Worm (Caenorhabditis elegans) whole organism, L1 larva: ENCODE measurements around the gene F56F11.2.
"Not testable (repeated sequence)": the region's sequence is repeated elsewhere in the genome, so short reads cannot be mapped to it uniquely, and the experiment has no call there.

Source experiments
- C04F5.9 ChIP-seq: sonication (generic microtip); optimal IDR thresholded peaks from 2 replicates; lab custom pipeline; 2016; ENCODE audit warnings: missing genetic modification characterization, missing compliant biosample characterization
- Y116A8C.19 ChIP-seq: sonication (generic microtip); optimal IDR thresholded peaks from 2 replicates; lab custom pipeline; 2016; ENCODE audit warnings: missing compliant biosample characterization, missing genetic modification characterization, borderline replicate concordance
- aha-1 ChIP-seq: fragments of 150-350 bp; optimal IDR thresholded peaks from 2 replicates; lab custom pipeline; 2014; ENCODE audit warnings: missing biosample characterization, missing genetic modification characterization
- aly-2 ChIP-seq: fragments of 150-350 bp; optimal IDR thresholded peaks from 2 replicates; lab custom pipeline; 2014; ENCODE audit warnings: missing biosample characterization, missing genetic modification characterization
- ama-1 ChIP-seq: fragments of 150-350 bp; optimal IDR thresholded peaks from 2 replicates; lab custom pipeline; 2014
- blmp-1 ChIP-seq: fragments of 150-350 bp; optimal IDR thresholded peaks from 2 replicates; lab custom pipeline; 2014; ENCODE audit warnings: missing biosample characterization, missing genetic modification characterization
- ceh-63 ChIP-seq: fragments of 200-800 bp; sonication (Bioruptor generic); optimal IDR thresholded peaks from 2 replicates; lab custom pipeline; 2018; ENCODE audit warnings: mild to moderate bottlenecking, missing genetic modification characterization, missing compliant biosample characterization
- ceh-88 ChIP-seq: fragments of 200-800 bp; sonication (Bioruptor generic); IDR thresholded peaks from 2 replicates; pipeline ENCODE4 v1.3.6; 2022; ENCODE audit warnings: missing genetic modification characterization, missing compliant biosample characterization
- dpl-1 ChIP-seq, 3 experiments: fragments of 150-350 bp in 2 of 3; sonication (generic microtip) in 1 of 3; optimal IDR thresholded peaks; 2 replicates each; lab custom pipeline; 2014 to 2017; ENCODE audit warnings: missing biosample characterization in 3 of 3, missing genetic modification characterization in 3 of 3, missing genetic modification reagents in 3 of 3
- dsc-1 ChIP-seq: sonication (generic microtip); optimal IDR thresholded peaks from 2 replicates; lab custom pipeline; 2016; ENCODE audit warnings: mild to moderate bottlenecking, missing genetic modification characterization, missing compliant biosample characterization
- efl-1 ChIP-seq, 4 experiments: fragments of 150-350 bp; optimal IDR thresholded peaks in 3 of 4; peaks in 1 of 4; 1 replicate in 1 of 4; 2 replicates in 3 of 4; lab custom pipeline; 2014; ENCODE audit warnings: missing biosample characterization in 2 of 4, missing genetic modification characterization in 2 of 4, missing genetic modification reagents in 2 of 4
- efl-3 ChIP-seq: fragments of 200-800 bp; sonication (Bioruptor generic); optimal IDR thresholded peaks from 2 replicates; lab custom pipeline; 2018; ENCODE audit warnings: mild to moderate bottlenecking, missing genetic modification characterization, missing compliant biosample characterization
- elt-3 ChIP-seq, 6 experiments: fragments of 150-350 bp in 1 of 6; sonication (generic microtip); optimal IDR thresholded peaks; 2 replicates each; lab custom pipeline; 2017 to 2018; ENCODE audit warnings: missing biosample characterization in 6 of 6, missing genetic modification characterization in 6 of 6, inconsistent platforms in 1 of 6
- ets-5 ChIP-seq: fragments of 200-800 bp; sonication (Bioruptor generic); IDR thresholded peaks from 2 replicates; pipeline ENCODE4 v1.3.6; 2022; ENCODE audit warnings: missing genetic modification characterization, missing compliant biosample characterization
- fkh-4 ChIP-seq: sonication (generic microtip); optimal IDR thresholded peaks from 2 replicates; lab custom pipeline; 2016; ENCODE audit warnings: missing compliant biosample characterization, missing genetic modification characterization, borderline replicate concordance
- hlh-17 ChIP-seq: fragments of 200-800 bp; sonication (Bioruptor generic); optimal IDR thresholded peaks from 2 replicates; lab custom pipeline; 2018; ENCODE audit warnings: missing genetic modification characterization, mild to moderate bottlenecking, missing compliant biosample characterization, moderate library complexity, borderline replicate concordance
- hlh-4 ChIP-seq: sonication (generic microtip); optimal IDR thresholded peaks from 2 replicates; lab custom pipeline; 2016; ENCODE audit warnings: mild to moderate bottlenecking, missing genetic modification characterization, missing compliant biosample characterization
- jun-1 ChIP-seq: fragments of 150-350 bp; optimal IDR thresholded peaks from 2 replicates; lab custom pipeline; 2014; ENCODE audit warnings: missing biosample characterization, missing genetic modification reagents, missing genetic modification characterization
- lin-13 ChIP-seq: fragments of 150-350 bp; optimal IDR thresholded peaks from 2 replicates; lab custom pipeline; 2014; ENCODE audit warnings: missing biosample characterization, missing genetic modification reagents, missing genetic modification characterization
- lin-35 ChIP-seq, 2 experiments: fragments of 150-350 bp; optimal IDR thresholded peaks; 2 replicates each; lab custom pipeline; 2014; ENCODE audit warnings: missing biosample characterization in 2 of 2, missing genetic modification characterization in 2 of 2, missing genetic modification reagents in 2 of 2
- lir-3 ChIP-seq: sonication (generic microtip); optimal IDR thresholded peaks from 2 replicates; lab custom pipeline; 2016; ENCODE audit warnings: mild to moderate bottlenecking, missing genetic modification characterization, moderate library complexity, missing compliant biosample characterization; ENCODE audit not compliant: poor library complexity
- mab-9 ChIP-seq: fragments of 200-800 bp; sonication (Bioruptor generic); IDR thresholded peaks from 2 replicates; pipeline ENCODE4 v1.3.6; 2022; ENCODE audit warnings: missing genetic modification reagents, missing genetic modification characterization, missing compliant biosample characterization
- nhr-12 ChIP-seq: sonication (generic microtip); optimal IDR thresholded peaks from 2 replicates; lab custom pipeline; 2017; ENCODE audit warnings: missing biosample characterization, missing genetic modification characterization
- nhr-20 ChIP-seq: sonication (generic microtip); optimal IDR thresholded peaks from 2 replicates; lab custom pipeline; 2016; ENCODE audit warnings: mild to moderate bottlenecking, missing genetic modification characterization, missing compliant biosample characterization
- nhr-47 ChIP-seq: sonication (generic microtip); optimal IDR thresholded peaks from 2 replicates; lab custom pipeline; 2016; ENCODE audit warnings: mild to moderate bottlenecking, missing genetic modification characterization, moderate library complexity, missing compliant biosample characterization
- nhr-76 ChIP-seq: sonication (generic microtip); optimal IDR thresholded peaks from 2 replicates; lab custom pipeline; 2017; ENCODE audit warnings: missing biosample characterization, missing genetic modification characterization
- nhr-85 ChIP-seq: sonication (generic microtip); peaks from one replicate; lab custom pipeline; 2016; ENCODE audit warnings: missing genetic modification characterization, inconsistent platforms, missing compliant biosample characterization
- pag-3 ChIP-seq: sonication (generic microtip); optimal IDR thresholded peaks from 2 replicates; lab custom pipeline; 2017; ENCODE audit warnings: missing genetic modification characterization, mild to moderate bottlenecking, missing compliant biosample characterization, antibody characterized with exemption, borderline replicate concordance; ENCODE audit not compliant: insufficient read depth
- pqm-1 ChIP-seq: sonication (generic microtip); optimal IDR thresholded peaks from 3 replicates; lab custom pipeline; 2017; ENCODE audit warnings: missing biosample characterization, missing genetic modification characterization
- skn-1 ChIP-seq: fragments of 150-350 bp; optimal IDR thresholded peaks from 2 replicates; lab custom pipeline; 2014; ENCODE audit warnings: missing biosample characterization, missing genetic modification characterization
- snu-23 ChIP-seq: sonication (generic microtip); optimal IDR thresholded peaks from 2 replicates; lab custom pipeline; 2016; ENCODE audit warnings: missing genetic modification characterization, missing compliant biosample characterization
- sup-37 ChIP-seq: fragments of 200-800 bp; sonication (Bioruptor generic); optimal IDR thresholded peaks from 2 replicates; lab custom pipeline; 2018; ENCODE audit warnings: mild to moderate bottlenecking, missing genetic modification characterization, missing compliant biosample characterization
- swsn-7 ChIP-seq: sonication (generic microtip); optimal IDR thresholded peaks from 2 replicates; lab custom pipeline; 2016; ENCODE audit warnings: missing genetic modification characterization, missing compliant biosample characterization
- tlp-1 ChIP-seq: fragments of 150-350 bp; optimal IDR thresholded peaks from 2 replicates; lab custom pipeline; 2014; ENCODE audit warnings: missing biosample characterization, missing genetic modification characterization
- unc-86 ChIP-seq: sonication (generic microtip); optimal IDR thresholded peaks from 2 replicates; lab custom pipeline; 2016; ENCODE audit warnings: missing genetic modification characterization, missing compliant biosample characterization
- unc-98 ChIP-seq: fragments of 200-800 bp; sonication (Bioruptor generic); IDR thresholded peaks from 2 replicates; pipeline ENCODE4 v1.3.6; 2022; ENCODE audit warnings: missing genetic modification characterization, missing compliant biosample characterization
- vab-15 ChIP-seq: sonication (generic microtip); optimal IDR thresholded peaks from 2 replicates; lab custom pipeline; 2017; ENCODE audit warnings: missing genotype, mild to moderate bottlenecking, missing genetic modification characterization, missing compliant biosample characterization
- xbp-1 ChIP-seq: sonication (generic microtip); optimal IDR thresholded peaks from 2 replicates; lab custom pipeline; 2016; ENCODE audit warnings: missing genetic modification characterization, missing compliant biosample characterization
- zag-1 ChIP-seq: fragments of 150-350 bp; optimal IDR thresholded peaks from 2 replicates; lab custom pipeline; 2014; ENCODE audit warnings: missing biosample characterization, missing genetic modification characterization
- zip-4 ChIP-seq: fragments of 200-800 bp; sonication (Bioruptor generic); optimal IDR thresholded peaks from 2 replicates; lab custom pipeline; 2018; ENCODE audit warnings: mild to moderate bottlenecking, missing genetic modification characterization, moderate library complexity, missing compliant biosample characterization
- ztf-11 ChIP-seq, 2 experiments: sonication (generic microtip); optimal IDR thresholded peaks; 2 replicates each; lab custom pipeline; 2016 to 2017; ENCODE audit warnings: missing genetic modification characterization in 2 of 2, missing biosample characterization in 1 of 2, missing compliant biosample characterization in 1 of 2
- ztf-4 ChIP-seq: fragments of 150-350 bp; optimal IDR thresholded peaks from 2 replicates; lab custom pipeline; 2014; ENCODE audit warnings: missing biosample characterization, missing genetic modification characterization

F56F11.2 gene

ce11 chrIII:2881989-2882388 is at the start of gene F56F11.2:
Gene F56F11.2, plus strand, starts transcription at chrIII:2882289.
- not testable (repeated sequence) for TF ChIP-seq lin-35 (GFP tag; optimal IDR thresholded peaks at IDR 0.05; lab: Kevin White, UChicago); xbp-1 (tag; lab: Kevin White, UChicago); hlh-17 (GFP tag; lab: Kevin White, UChicago)

DNA sequence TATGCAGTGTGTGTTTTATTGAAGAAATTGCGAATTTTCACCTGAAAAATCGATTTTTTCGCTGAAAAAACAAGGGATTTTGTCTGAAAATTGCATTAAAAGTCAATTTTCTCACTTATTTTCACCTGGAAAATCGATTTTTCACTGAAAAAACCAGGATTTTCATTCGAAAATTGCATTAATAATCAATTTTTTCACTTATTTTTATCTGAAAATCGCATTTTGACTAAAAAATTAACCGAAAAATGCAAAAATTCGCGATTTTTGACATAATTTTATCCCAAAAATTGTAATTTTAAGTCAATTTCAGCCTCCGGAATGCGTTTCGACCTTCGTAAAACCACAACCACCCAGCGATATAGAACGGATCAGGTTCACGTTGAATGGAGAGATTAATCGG is 49.6 kb upstream of the F56F11.2 start, which contains the start of gene Y71H2AM.29:
Y71H2AM.29 (plus strand) TSS at position 301 of the 400 bp plus-strand sequence.
- TF ChIP-seq jun-1 (tag; lab: Kevin White, UChicago) = no peak
- TF ChIP-seq nhr-12 (tag; lab: Kevin White, UChicago) = no peak
- TF ChIP-seq dsc-1 (tag; lab: Kevin White, UChicago) = no peak
- no peak for TF ChIP-seq dpl-1 (GFP tag; optimal IDR thresholded peaks at IDR 0.05; lab: Kevin White, UChicago)
- TF ChIP-seq aly-2 (tag; lab: Kevin White, UChicago) = no peak
- TF ChIP-seq Y116A8C.19 (tag; lab: Kevin White, UChicago) = no peak
- no peak for TF ChIP-seq ets-5 (GFP tag; lab: Robert Waterston, UW)

ce11 chrIII:2834363-2834762 is 47.7 kb upstream of the F56F11.2 start, which contains the start of gene txdc-17:
Gene txdc-17, plus strand, starts transcription at chrIII:2834663.
- no peak for TF ChIP-seq hlh-4

DNA sequence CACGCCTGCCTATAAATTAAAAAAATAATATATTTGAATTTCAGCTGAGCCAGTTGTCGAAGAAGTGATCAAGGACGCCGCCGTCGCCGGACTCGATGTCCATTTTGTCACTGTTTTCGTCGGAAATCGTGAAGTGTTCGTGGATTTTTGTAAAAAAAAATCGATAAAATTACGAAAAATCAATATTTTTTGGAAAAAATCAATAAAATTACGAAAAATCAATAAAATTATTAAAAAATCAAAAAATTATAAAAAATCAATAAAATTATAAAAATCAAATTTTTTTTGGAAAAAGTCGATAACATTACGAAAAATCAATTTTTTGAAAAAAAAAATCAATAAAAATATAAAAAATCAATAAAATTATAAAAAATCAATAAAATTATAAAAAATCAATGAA is 47.1 kb upstream of the F56F11.2 start:
- no peak for TF ChIP-seq snu-23 (GFP tag; lab: Kevin White, UChicago)
- TF ChIP-seq swsn-7 = no peak
- TF ChIP-seq unc-98 (GFP tag; lab: Robert Waterston, UW) = no peak
- TF ChIP-seq pqm-1 = no peak
- no peak for TF ChIP-seq nhr-76 (tag; lab: Kevin White, UChicago)
- TF ChIP-seq lir-3 = no peak
- no peak for TF ChIP-seq lin-13
- no peak for TF ChIP-seq ztf-4 (tag; lab: Kevin White, UChicago)
- no peak for TF ChIP-seq ceh-63 (GFP tag; lab: Kevin White, UChicago)
- no peak for TF ChIP-seq lin-35 (GFP tag; optimal IDR thresholded peaks at IDR 0.05; lab: Kevin White, UChicago)
- TF ChIP-seq nhr-85 (tag; lab: Kevin White, UChicago) = no peak
- TF ChIP-seq aly-2 (tag; lab: Kevin White, UChicago) = no peak
- no peak for TF ChIP-seq aha-1 (tag; lab: Kevin White, UChicago)
- TF ChIP-seq vab-15 (tag; lab: Kevin White, UChicago) = no peak
- no peak for TF ChIP-seq blmp-1 (tag; lab: Kevin White, UChicago)
- no peak for TF ChIP-seq xbp-1 (tag; lab: Kevin White, UChicago)
- no peak for TF ChIP-seq pag-3 (tag; lab: Kevin White, UChicago)

DNA sequence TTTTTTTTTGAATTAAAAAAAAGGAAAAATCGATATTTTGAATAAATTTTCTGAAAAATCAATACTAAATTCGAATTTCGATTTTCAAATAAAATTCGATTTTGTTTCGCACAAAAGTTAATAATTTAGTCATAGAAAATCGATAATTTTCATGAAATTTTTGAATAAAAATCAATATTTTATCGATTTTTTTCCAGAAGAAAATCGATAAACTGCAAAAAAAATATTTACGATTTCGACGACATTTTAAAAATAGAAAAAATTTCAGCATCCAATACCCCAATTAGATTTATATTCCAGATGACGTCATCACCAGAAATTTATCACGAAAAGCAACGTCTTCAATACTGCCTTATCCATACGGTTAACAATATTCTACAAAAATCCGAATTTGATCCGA is 45.8 kb upstream of the F56F11.2 start, which contains the start of gene josd-1:
josd-1 (plus strand) TSS at position 301 of the 400 bp plus-strand sequence.
- TF ChIP-seq pqm-1 (no peak), fkh-4 (no peak), nhr-47 (tag; lab: Kevin White, UChicago) (no peak), aha-1 (tag; lab: Kevin White, UChicago) (no peak), ceh-88 (GFP tag; lab: Robert Waterston, UW) (no peak), zag-1 (no peak), mab-9 (no peak), elt-3 (tag; optimal IDR thresholded peaks at IDR 0.05; lab: Kevin White, UChicago) (no peak), unc-86 (tag; lab: Kevin White, UChicago) (no peak), sup-37 (GFP tag; lab: Kevin White, UChicago) (no peak), efl-3 (GFP tag; lab: Kevin White, UChicago) (no peak), zip-4 (GFP tag; lab: Kevin White, UChicago) (no peak), ama-1 (lab: Kevin White, UChicago) (no peak), efl-1 (optimal IDR thresholded peaks at IDR 0.05; lab: Kevin White, UChicago) (no peak), efl-1 (GFP tag; optimal IDR thresholded peaks at IDR 0.05 in 1 of 2; lab: Kevin White, UChicago) (no peak), C04F5.9 (tag; lab: Kevin White, UChicago) (no peak), hlh-17 (GFP tag; lab: Kevin White, UChicago) (no peak), tlp-1 (no peak), skn-1 (tag; lab: Kevin White, UChicago) (no peak), ztf-11 (tag; optimal IDR thresholded peaks at IDR 0.05; lab: Kevin White, UChicago) (no peak), nhr-20 (tag; lab: Kevin White, UChicago) (no peak)
